Worm (Caenorhabditis elegans): ENCODE measurements around the gene sgca-1.
A peak's percentile ranks its signal among the peaks of the same experiment; 100 is the strongest.

Gene sgca-1

DNA sequence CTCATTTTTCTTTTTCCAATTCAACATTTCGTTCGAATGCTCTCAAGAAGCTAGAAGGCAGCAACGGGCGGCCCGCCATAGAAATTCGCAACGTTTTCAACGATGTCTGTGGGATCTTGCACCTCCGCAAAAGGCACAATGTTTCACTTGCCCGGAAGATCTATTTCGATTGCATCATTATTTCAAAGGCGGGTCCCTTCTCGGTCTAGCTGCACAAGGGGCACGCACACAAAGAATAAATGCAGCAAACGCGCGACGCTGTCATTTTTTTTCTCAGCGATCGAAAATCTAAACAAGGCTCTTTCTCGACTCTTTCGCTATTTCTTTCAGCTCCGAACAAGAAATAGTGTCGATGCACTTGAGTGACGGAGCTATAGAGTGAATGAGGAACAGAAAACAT lies 44.4 kb downstream of the sgca-1 start:
- peak; percentile 63 for TF ChIP-seq unc-42 (tag; optimal IDR thresholded peaks at IDR 0.05)
- peak; percentile 5 for TF ChIP-seq ceh-19 (GFP tag; optimal IDR thresholded peaks at IDR 0.05)
- TF ChIP-seq nhr-232 (tag; optimal IDR thresholded peaks at IDR 0.05), result no peak

- TF ChIP-seq fkh-10 (GFP tag; optimal IDR thresholded peaks at IDR 0.05) (no peak), C08G9.2 (tag; optimal IDR thresholded peaks at IDR 0.05) (no peak), ahr-1 (tag; optimal IDR thresholded peaks at IDR 0.05) (no peak), dmd-4 (tag; optimal IDR thresholded peaks at IDR 0.05; ENCODE audit: borderline replicate concordance) (no peak), sox-2 (GFP tag; IDR thresholded peaks at IDR 0.05) (no peak), ref-2 (tag; optimal IDR thresholded peaks at IDR 0.05) (no peak), elt-2 (tag; optimal IDR thresholded peaks at IDR 0.05) (peak; percentile 83), hlh-6 (tag; optimal IDR thresholded peaks at IDR 0.05) (no peak)
These were observed 44.8 kb downstream of the sgca-1 start for ce11 chrX:6744537-6744936.

- TF ChIP-seq ref-2 (tag; optimal IDR thresholded peaks at IDR 0.05) (peak; percentile 41), lim-6 (tag; optimal IDR thresholded peaks at IDR 0.05) (no peak), sox-2 (GFP tag; IDR thresholded peaks at IDR 0.05) (no peak), pax-1 (tag; optimal IDR thresholded peaks at IDR 0.05) (no peak), ceh-31 (tag; optimal IDR thresholded peaks at IDR 0.05) (no peak), pat-9 (tag; optimal IDR thresholded peaks at IDR 0.05) (no peak), tbx-7 (tag; optimal IDR thresholded peaks at IDR 0.05) (no peak), ceh-18 (tag; optimal IDR thresholded peaks at IDR 0.05) (peak; percentile 74), ceh-6 (GFP tag; optimal IDR thresholded peaks at IDR 0.05) (no peak), ceh-2 (tag; optimal IDR thresholded peaks at IDR 0.05) (no peak), sdc-2 (tag; optimal IDR thresholded peaks at IDR 0.05) (no peak), elt-2 (tag; optimal IDR thresholded peaks at IDR 0.05) (peak; percentile 93), nfya-1 (tag; optimal IDR thresholded peaks at IDR 0.05) (peak; percentile 43), pqm-1 (tag; optimal IDR thresholded peaks at IDR 0.05) (peak; percentile 46), rnt-1 (tag; optimal IDR thresholded peaks at IDR 0.05) (peak; percentile 94), unc-55 (GFP tag; optimal IDR thresholded peaks at IDR 0.05) (peak; percentile 64), C38D4.7 (GFP tag; optimal IDR thresholded peaks at IDR 0.05) (no peak), ama-1 (optimal IDR thresholded peaks at IDR 0.05) (peak; percentile 38), F13H6.1 (tag; optimal IDR thresholded peaks at IDR 0.05) (peak; percentile 18), zip-5 (tag; optimal IDR thresholded peaks at IDR 0.05) (no peak), eyg-1 (tag; optimal IDR thresholded peaks at IDR 0.05) (no peak), pha-4 (tag; optimal IDR thresholded peaks at IDR 0.05) (no peak), fax-1 (tag; optimal IDR thresholded peaks at IDR 0.05) (no peak), hlh-8 (tag; optimal IDR thresholded peaks at IDR 0.05) (peak; percentile 3), K02D7.2 (tag; optimal IDR thresholded peaks at IDR 0.05) (no peak), C08G9.2 (tag; optimal IDR thresholded peaks at IDR 0.05) (no peak), mec-3 (tag; optimal IDR thresholded peaks at IDR 0.05; ENCODE audit: borderline replicate concordance) (no peak), pag-3 (tag; optimal IDR thresholded peaks at IDR 0.05; ENCODE audit: borderline replicate concordance) (no peak), hlh-30 (tag; optimal IDR thresholded peaks at IDR 0.05; ENCODE audit: insufficient read depth) (peak; percentile 89), dve-1 (tag; optimal IDR thresholded peaks at IDR 0.05) (no peak), tbx-2 (tag; optimal IDR thresholded peaks at IDR 0.05) (peak; percentile 32)
These were observed 45.4 kb downstream of the sgca-1 start for ce11 chrX:6743853-6744346.

- no peak for TF ChIP-seq sox-4 (tag; optimal IDR thresholded peaks at IDR 0.05)
- TF ChIP-seq ets-4 (tag; optimal IDR thresholded peaks at IDR 0.05), result no peak
These were observed 46.0 kb downstream of the sgca-1 start for ce11 chrX:6743344-6743743.

All from whole organism, late embryonic.